Worm (Caenorhabditis elegans): ENCODE measurements around the gene emc-6.

The emc-6 gene

ce11 chrIV:7717916-7718315, 8.4 kb upstream of the emc-6 start, which contains the start of gene F33D4.6:
TSS of gene F33D4.6 (minus strand) at chrIV:7718016.
- TF ChIP-seq ZK546.5 (tag; optimal IDR thresholded peaks at IDR 0.05) (no peak), nhr-77 (tag; optimal IDR thresholded peaks at IDR 0.05) (no peak), elt-1 (tag; optimal IDR thresholded peaks at IDR 0.05) (no peak), mdl-1 (tag; optimal IDR thresholded peaks at IDR 0.05) (no peak), unc-55 (GFP tag; optimal IDR thresholded peaks at IDR 0.05) (no peak), ztf-4 (tag; optimal IDR thresholded peaks at IDR 0.05) (no peak), R02D3.7 (tag; optimal IDR thresholded peaks at IDR 0.05) (no peak), ztf-11 (tag; optimal IDR thresholded peaks at IDR 0.05) (no peak), blmp-1 (tag; optimal IDR thresholded peaks at IDR 0.05; ENCODE audit: insufficient read depth) (no peak), sma-9 (GFP tag; optimal IDR thresholded peaks at IDR 0.05) (no peak), sma-9 (tag; optimal IDR thresholded peaks at IDR 0.05) (no peak)

- TF ChIP-seq gmeb-1 (tag; optimal IDR thresholded peaks at IDR 0.05) (no peak), sem-4 (tag; optimal IDR thresholded peaks at IDR 0.05) (no peak), mdl-1 (tag; optimal IDR thresholded peaks at IDR 0.05) (no peak), R02D3.7 (tag; optimal IDR thresholded peaks at IDR 0.05) (no peak), skn-1 (tag; optimal IDR thresholded peaks at IDR 0.05) (no peak), snpc-4 (tag; optimal IDR thresholded peaks at IDR 0.05) (no peak), unc-62 (GFP tag; optimal IDR thresholded peaks at IDR 0.05) (no peak), ztf-11 (tag; optimal IDR thresholded peaks at IDR 0.05) (no peak), lsy-2 (tag; optimal IDR thresholded peaks at IDR 0.05) (no peak), lin-39 (tag; optimal IDR thresholded peaks at IDR 0.05) (no peak), nhr-25 (tag; optimal IDR thresholded peaks at IDR 0.05) (no peak), nhr-10 (tag; optimal IDR thresholded peaks at IDR 0.05) (no peak), nhr-129 (tag; optimal IDR thresholded peaks at IDR 0.05) (no peak), dmd-4 (tag; optimal IDR thresholded peaks at IDR 0.05) (no peak), unc-39 (tag; optimal IDR thresholded peaks at IDR 0.05) (no peak), nhr-11 (tag; optimal IDR thresholded peaks at IDR 0.05) (no peak), sma-9 (GFP tag; optimal IDR thresholded peaks at IDR 0.05) (no peak), sma-9 (tag; optimal IDR thresholded peaks at IDR 0.05) (no peak), mbf-1 (tag; optimal IDR thresholded peaks at IDR 0.05) (no peak)
These were observed 2.7 kb upstream of the emc-6 start for ce11 chrIV:7712252-7712651.

- TF ChIP-seq crh-2 (tag; optimal IDR thresholded peaks at IDR 0.05): peak; percentile 49
- TF ChIP-seq sma-9 (GFP tag; optimal IDR thresholded peaks at IDR 0.05): peak; percentile 62
- TF ChIP-seq sma-9 (tag; optimal IDR thresholded peaks at IDR 0.05): no peak
- no peak for TF ChIP-seq ztf-1 (GFP tag; conservative IDR thresholded peaks at IDR 0.05)
- no peak for TF ChIP-seq gmeb-1 (tag; optimal IDR thresholded peaks at IDR 0.05)
- TF ChIP-seq nhr-129 (tag; optimal IDR thresholded peaks at IDR 0.05): peak; percentile 12
- no peak for TF ChIP-seq C34F6.9 (tag; optimal IDR thresholded peaks at IDR 0.05)
- peak; percentile 99 for TF ChIP-seq fos-1 (tag; optimal IDR thresholded peaks at IDR 0.05)
- no peak for TF ChIP-seq mbf-1 (tag; optimal IDR thresholded peaks at IDR 0.05)
These were observed 1.3 kb upstream of the emc-6 start, which contains the start of gene nhr-8 for ce11 chrIV:7710824-7711223. TSS of gene nhr-8 (plus strand) at chrIV:7710983.

- TF ChIP-seq fos-1 (tag; optimal IDR thresholded peaks at IDR 0.05): peak; percentile 30
- no peak for TF ChIP-seq ama-1 (optimal IDR thresholded peaks at IDR 0.05)
- no peak for TF ChIP-seq nhr-21 (tag; optimal IDR thresholded peaks at IDR 0.05)
These were observed 2.7 kb downstream of the emc-6 start, which contains the start of gene F33D4.4 for ce11 chrIV:7706805-7707204. TSS of gene F33D4.4 (minus strand) at chrIV:7706905.

- TF ChIP-seq nhr-237 (tag; optimal IDR thresholded peaks at IDR 0.05): no peak
- TF ChIP-seq nhr-10 (tag; optimal IDR thresholded peaks at IDR 0.05): no peak
- no peak for TF ChIP-seq nhr-21 (tag; optimal IDR thresholded peaks at IDR 0.05)
- TF ChIP-seq sma-9 (GFP tag; optimal IDR thresholded peaks at IDR 0.05): no peak
- TF ChIP-seq sma-9 (tag; optimal IDR thresholded peaks at IDR 0.05): no peak
These were observed 11.2 kb downstream of the emc-6 start, which contains the start of gene flp-13 for ce11 chrIV:7698320-7698719. TSS of gene flp-13 (minus strand) at chrIV:7698420.

ce11 chrIV:7692451-7692850, 17.1 kb downstream of the emc-6 start:
- TF ChIP-seq F13H6.1 (tag; optimal IDR thresholded peaks at IDR 0.05) (no peak), unc-62 (GFP tag; optimal IDR thresholded peaks at IDR 0.05) (no peak), unc-39 (tag; optimal IDR thresholded peaks at IDR 0.05) (no peak), blmp-1 (tag; optimal IDR thresholded peaks at IDR 0.05; ENCODE audit: insufficient read depth) (no peak)
